Fruit fly (Drosophila melanogaster): ENCODE data around the gene Prosbeta2R1.

- no peak for TF ChIP-seq ey (GFP tag; optimal IDR thresholded peaks at IDR 0.05)
- no peak for TF ChIP-seq sage (GFP tag; optimal IDR thresholded peaks at IDR 0.05)
These were observed 11.2 kb downstream of the Prosbeta2R1 start for dm6 chrX:5819972-5820371.

Data from whole organism, wandering third instar larva.